Fruit fly (Drosophila melanogaster): ENCODE results near the gene Wdr24.

- TF ChIP-seq psq (GFP tag; optimal IDR thresholded peaks at IDR 0.05) (no peak), Myc (optimal IDR thresholded peaks at IDR 0.05) (no peak), usp (GFP tag; optimal IDR thresholded peaks at IDR 0.05) (no peak), Jra (GFP tag; optimal IDR thresholded peaks at IDR 0.05) (no peak), fru (GFP tag; optimal IDR thresholded peaks at IDR 0.05) (no peak), sv (GFP tag; optimal IDR thresholded peaks at IDR 0.05) (no peak), pan (optimal IDR thresholded peaks at IDR 0.05) (no peak), GATAd (GFP tag; optimal IDR thresholded peaks at IDR 0.05) (no peak), dsf (GFP tag; optimal IDR thresholded peaks at IDR 0.05; ENCODE audit: borderline replicate concordance) (no peak)
Observed at dm6 chr3R:29755248-29755647, 10.4 kb upstream of the Wdr24 start.

All from whole organism, wandering third instar larva.